Worm (Caenorhabditis elegans) whole organism, L3 larva: ENCODE data around the gene C43F9.11.
A peak's percentile ranks its signal among the peaks of the same experiment; 100 is the strongest.

Source experiments
- R02D3.7 ChIP-seq: fragments of 150-350 bp; optimal IDR thresholded peaks from 2 replicates; lab custom pipeline; 2014; ENCODE audit warnings: missing biosample characterization, missing genetic modification characterization
- ZK546.5 ChIP-seq: sonication (generic microtip); optimal IDR thresholded peaks from 2 replicates; lab custom pipeline; 2017; ENCODE audit warnings: missing biosample characterization, missing genetic modification characterization
- ama-1 ChIP-seq: fragments of 150-350 bp; optimal IDR thresholded peaks from 2 replicates; lab custom pipeline; 2018
- ceh-28 ChIP-seq: fragments of 150-350 bp; optimal IDR thresholded peaks from 2 replicates; lab custom pipeline; 2014; ENCODE audit warnings: missing biosample characterization, missing genetic modification reagents, missing genetic modification characterization
- ceh-82 ChIP-seq: fragments of 150-350 bp; optimal IDR thresholded peaks from 2 replicates; lab custom pipeline; 2014; ENCODE audit warnings: missing biosample characterization, missing genetic modification characterization
- ceh-9 ChIP-seq: sonication (generic microtip); optimal IDR thresholded peaks from 2 replicates; lab custom pipeline; 2018; ENCODE audit warnings: missing biosample characterization, missing genetic modification characterization
- daf-12 ChIP-seq: fragments of 150-350 bp; optimal IDR thresholded peaks from 2 replicates; lab custom pipeline; 2014; ENCODE audit warnings: missing biosample characterization, missing genetic modification reagents, missing genetic modification characterization
- egl-27 ChIP-seq: sonication (generic microtip); optimal IDR thresholded peaks from 4 replicates; lab custom pipeline; 2017; ENCODE audit warnings: missing biosample characterization, missing genetic modification reagents, missing genetic modification characterization
- egl-5 ChIP-seq: fragments of 150-350 bp; optimal IDR thresholded peaks from 2 replicates; lab custom pipeline; 2017; ENCODE audit warnings: missing biosample characterization, missing genetic modification reagents, missing genetic modification characterization, inconsistent platforms
- elt-1 ChIP-seq: fragments of 150-350 bp; optimal IDR thresholded peaks from 2 replicates; lab custom pipeline; 2014; ENCODE audit warnings: missing biosample characterization, missing genetic modification characterization
- elt-2 ChIP-seq: sonication (generic microtip); optimal IDR thresholded peaks from 2 replicates; lab custom pipeline; 2016; ENCODE audit warnings: missing genetic modification reagents, mild to moderate bottlenecking, missing genetic modification characterization, missing compliant biosample characterization
- elt-3 ChIP-seq, 3 experiments: fragments of 150-350 bp in 1 of 3; sonication (generic microtip) in 2 of 3; optimal IDR thresholded peaks; 2 replicates in 2 of 3; 4 replicates in 1 of 3; lab custom pipeline; 2014 to 2017; ENCODE audit warnings: missing biosample characterization in 3 of 3, missing genetic modification characterization in 3 of 3
- eor-1 ChIP-seq, 2 experiments: fragments of 150-350 bp; optimal IDR thresholded peaks; 2 replicates each; lab custom pipeline; 2014 to 2018; ENCODE audit warnings: missing biosample characterization in 2 of 2, missing genetic modification characterization in 2 of 2
- fkh-10 ChIP-seq: sonication (generic microtip); optimal IDR thresholded peaks from 2 replicates; lab custom pipeline; 2017; ENCODE audit warnings: missing biosample characterization, missing genetic modification reagents, missing genetic modification characterization
- fkh-2 ChIP-seq: fragments of 150-350 bp; optimal IDR thresholded peaks from 2 replicates; lab custom pipeline; 2014; ENCODE audit warnings: missing biosample characterization, missing genetic modification reagents, missing genetic modification characterization
- fos-1 ChIP-seq: fragments of 150-350 bp; optimal IDR thresholded peaks from 2 replicates; lab custom pipeline; 2014; ENCODE audit warnings: missing biosample characterization, missing genetic modification characterization
- jun-1 ChIP-seq: fragments of 150-350 bp; optimal IDR thresholded peaks from 2 replicates; lab custom pipeline; 2014; ENCODE audit warnings: missing biosample characterization, missing genetic modification reagents, missing genetic modification characterization
- mml-1 ChIP-seq: fragments of 150-350 bp; sonication (generic microtip); optimal IDR thresholded peaks from 3 replicates; lab custom pipeline; 2014; ENCODE audit warnings: missing biosample characterization, missing genetic modification characterization
- nfya-1 ChIP-seq: sonication (generic microtip); optimal IDR thresholded peaks from 2 replicates; lab custom pipeline; 2017; ENCODE audit warnings: missing genetic modification characterization, mild to moderate bottlenecking, missing compliant biosample characterization, antibody characterized with exemption, moderate library complexity; ENCODE audit not compliant: insufficient read depth
- nhr-11 ChIP-seq: fragments of 150-350 bp; optimal IDR thresholded peaks from 2 replicates; lab custom pipeline; 2014; ENCODE audit warnings: missing biosample characterization, missing genetic modification characterization
- nhr-12 ChIP-seq: fragments of 150-350 bp; optimal IDR thresholded peaks from 2 replicates; lab custom pipeline; 2014; ENCODE audit warnings: missing biosample characterization, missing genetic modification characterization
- nhr-23 ChIP-seq: fragments of 150-350 bp; optimal IDR thresholded peaks from 2 replicates; lab custom pipeline; 2014; ENCODE audit warnings: missing biosample characterization, missing genetic modification reagents, missing genetic modification characterization
- nhr-237 ChIP-seq: fragments of 150-350 bp; optimal IDR thresholded peaks from 2 replicates; lab custom pipeline; 2014; ENCODE audit warnings: missing biosample characterization, missing genetic modification characterization
- nhr-25 ChIP-seq: sonication (generic microtip); optimal IDR thresholded peaks from 2 replicates; lab custom pipeline; 2017; ENCODE audit warnings: missing biosample characterization, missing genetic modification characterization
- nhr-28 ChIP-seq: fragments of 150-350 bp; optimal IDR thresholded peaks from 2 replicates; lab custom pipeline; 2014; ENCODE audit warnings: missing biosample characterization, missing genetic modification characterization
- nhr-43 ChIP-seq: sonication (generic microtip); optimal IDR thresholded peaks from 2 replicates; lab custom pipeline; 2016; ENCODE audit warnings: mild to moderate bottlenecking, missing genetic modification characterization, missing compliant biosample characterization; ENCODE audit not compliant: poor library complexity, severe bottlenecking
- nhr-76 ChIP-seq: fragments of 150-350 bp; sonication (generic microtip); optimal IDR thresholded peaks from 5 replicates; lab custom pipeline; 2014; ENCODE audit warnings: missing biosample characterization, missing genetic modification characterization
- nhr-77 ChIP-seq: fragments of 150-350 bp; optimal IDR thresholded peaks from 2 replicates; lab custom pipeline; 2014; ENCODE audit warnings: missing biosample characterization, missing genetic modification characterization
- pqm-1 ChIP-seq: fragments of 150-350 bp; optimal IDR thresholded peaks from 2 replicates; lab custom pipeline; 2017; ENCODE audit warnings: missing biosample characterization, missing genetic modification characterization, inconsistent platforms
- skn-1 ChIP-seq: fragments of 150-350 bp; optimal IDR thresholded peaks from 2 replicates; lab custom pipeline; 2014; ENCODE audit warnings: missing biosample characterization, missing genetic modification characterization
- tbx-2 ChIP-seq: sonication (generic microtip); optimal IDR thresholded peaks from 2 replicates; lab custom pipeline; 2016; ENCODE audit warnings: mild to moderate bottlenecking, missing genetic modification characterization, missing compliant biosample characterization
- unc-39 ChIP-seq: sonication (generic microtip); optimal IDR thresholded peaks from 4 replicates; lab custom pipeline; 2017; ENCODE audit warnings: missing biosample characterization, missing genetic modification characterization
- unc-62 ChIP-seq: fragments of 150-350 bp; sonication (generic microtip); optimal IDR thresholded peaks from 4 replicates; lab custom pipeline; 2014; ENCODE audit warnings: missing biosample characterization, missing genetic modification reagents, missing genetic modification characterization
- zag-1 ChIP-seq: fragments of 150-350 bp; optimal IDR thresholded peaks from 2 replicates; lab custom pipeline; 2014; ENCODE audit warnings: missing biosample characterization, missing genetic modification characterization
- ztf-4 ChIP-seq: fragments of 150-350 bp; optimal IDR thresholded peaks from 2 replicates; lab custom pipeline; 2014; ENCODE audit warnings: missing biosample characterization, missing genetic modification characterization

The C43F9.11 gene

ce11 chrIV:10578367-10578766 lies 18.2 kb upstream of the C43F9.11 start, which contains the start of gene lgc-43:
Gene lgc-43, plus strand, starts transcription at chrIV:10578667.
- TF ChIP-seq nhr-76 (peak; percentile 67), nhr-43 (no peak), nhr-237 (no peak)

- TF ChIP-seq fkh-2 (tag; lab: Kevin White, UChicago) (no peak), eor-1 (tag; optimal IDR thresholded peaks at IDR 0.05; lab: Kevin White, UChicago) (no peak), ceh-9 (no peak), tbx-2 (tag; lab: Kevin White, UChicago) (no peak), nfya-1 (no peak), ama-1 (no peak), unc-39 (no peak), ZK546.5 (tag; lab: Kevin White, UChicago) (no peak), nhr-28 (no peak), skn-1 (no peak), fkh-10 (GFP tag; lab: Kevin White, UChicago) (no peak), egl-5 (tag; lab: Kevin White, UChicago) (no peak), R02D3.7 (no peak), nhr-25 (tag; lab: Kevin White, UChicago) (no peak), zag-1 (tag; lab: Kevin White, UChicago) (no peak), jun-1 (tag; lab: Kevin White, UChicago) (no peak), fos-1 (tag; lab: Kevin White, UChicago) (no peak), elt-2 (tag; lab: Kevin White, UChicago) (no peak), unc-62 (GFP tag; lab: Kevin White, UChicago) (no peak), elt-1 (tag; lab: Kevin White, UChicago) (no peak)
Observed at ce11 chrIV:10584237-10584636, 12.4 kb upstream of the C43F9.11 start, which contains the start of gene oac-8. Gene oac-8, plus strand, starts transcription at chrIV:10584537.

DNA sequence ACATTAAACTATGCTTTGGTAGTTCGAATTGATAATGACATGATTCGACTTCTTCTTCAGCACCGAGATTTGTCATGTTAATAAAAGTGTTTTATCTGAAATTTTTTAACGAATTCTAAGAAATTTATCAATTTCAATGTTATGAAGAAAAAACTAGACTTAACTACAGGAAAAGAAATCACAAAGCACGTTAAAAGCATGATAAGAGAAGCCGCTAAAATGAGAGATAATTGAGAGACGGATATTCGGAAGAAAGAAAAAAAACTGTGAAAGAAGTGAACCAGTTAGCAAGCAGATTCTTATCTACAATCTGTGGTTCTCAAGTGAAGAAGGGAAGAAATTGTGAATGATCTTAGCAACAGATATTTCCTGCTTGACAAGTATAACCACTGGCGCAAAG lies 7.5 kb upstream of the C43F9.11 start, which contains the start of gene C43F9.4:
Gene C43F9.4 (minus strand): TSS at position 101 of the 400 bp plus-strand sequence.
- TF ChIP-seq egl-5 (tag; lab: Kevin White, UChicago) = no peak
- TF ChIP-seq ztf-4 (tag; lab: Kevin White, UChicago) = no peak
- no peak for TF ChIP-seq pqm-1 (tag; lab: Kevin White, UChicago)
- TF ChIP-seq nhr-25 (tag; lab: Kevin White, UChicago) = no peak
- TF ChIP-seq nhr-28 = no peak
- no peak for TF ChIP-seq skn-1
- TF ChIP-seq nhr-12 (tag; lab: Kevin White, UChicago) = no peak
- no peak for TF ChIP-seq elt-3 (tag; optimal IDR thresholded peaks at IDR 0.05; lab: Kevin White, UChicago)
- no peak for TF ChIP-seq elt-1 (tag; lab: Kevin White, UChicago)
- TF ChIP-seq ceh-82 (tag; lab: Kevin White, UChicago) = no peak
- no peak for TF ChIP-seq zag-1 (tag; lab: Kevin White, UChicago)
- no peak for TF ChIP-seq fos-1 (tag; lab: Kevin White, UChicago)
- TF ChIP-seq nhr-11 (tag; lab: Kevin White, UChicago) = no peak
- TF ChIP-seq nhr-77 (tag; lab: Kevin White, UChicago) = no peak
- no peak for TF ChIP-seq ceh-28 (tag; lab: Kevin White, UChicago)
- TF ChIP-seq R02D3.7 = no peak
- no peak for TF ChIP-seq nhr-23

DNA sequence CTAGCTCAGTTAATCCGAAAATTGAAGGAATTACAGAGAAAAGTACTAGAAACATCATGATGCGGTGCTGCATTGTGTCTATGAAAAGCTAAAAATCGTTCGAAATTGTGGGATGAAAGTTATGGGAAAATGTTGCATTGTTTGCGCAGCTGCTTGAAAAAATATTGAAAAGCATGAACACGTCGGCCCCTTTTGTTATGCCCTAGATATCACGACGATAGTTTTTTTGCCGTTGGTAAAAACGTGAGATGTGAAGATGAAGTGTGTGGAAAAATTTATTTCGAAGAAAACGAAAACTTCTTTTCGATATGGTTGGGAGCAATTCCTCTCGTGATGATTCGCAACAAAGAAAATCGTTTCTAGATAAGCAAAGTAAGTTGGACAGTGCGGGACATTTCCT lies 6.0 kb upstream of the C43F9.11 start, which contains the start of the genes C43F9.5 and nkb-2:
Gene C43F9.5 (minus strand): TSS at position 101 of the 400 bp plus-strand sequence.
Gene nkb-2 (plus strand): TSS at position 277 of the 400 bp plus-strand sequence.
- TF ChIP-seq skn-1 = no peak
- TF ChIP-seq nhr-77 (tag; lab: Kevin White, UChicago) = no peak
- no peak for TF ChIP-seq tbx-2 (tag; lab: Kevin White, UChicago)
- no peak for TF ChIP-seq nhr-25 (tag; lab: Kevin White, UChicago)

DNA sequence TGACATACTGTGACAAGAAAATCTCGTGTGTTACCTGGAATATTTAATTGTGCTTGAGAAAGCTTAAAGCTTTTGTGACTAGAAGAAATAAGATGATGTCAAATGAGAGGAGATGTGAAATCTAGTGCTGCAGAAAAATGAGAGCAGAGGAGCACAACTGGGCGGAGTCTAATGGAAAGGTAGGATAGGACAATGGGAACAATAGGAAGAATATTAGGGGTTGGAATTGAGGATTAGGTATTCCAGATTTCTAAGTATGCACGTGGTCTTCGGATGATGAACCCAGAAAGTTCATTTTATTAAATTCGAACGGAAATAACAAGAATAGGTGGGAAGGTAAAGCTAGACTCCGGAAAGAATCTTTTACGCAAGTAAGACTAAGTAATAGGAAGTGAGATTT lies 3.0 kb upstream of the C43F9.11 start, which contains the start of gene C43F9.7:
Gene C43F9.7 (minus strand): TSS at position 101 of the 400 bp plus-strand sequence.
- TF ChIP-seq egl-27 (no peak), jun-1 (tag; lab: Kevin White, UChicago) (no peak), nhr-237 (no peak), daf-12 (tag; lab: Kevin White, UChicago) (no peak), mml-1 (tag; lab: Kevin White, UChicago) (no peak)
- TF ChIP-seq, all 47 proteins: peak for 0
